Worm (Caenorhabditis elegans): ENCODE data around the gene scl-8.

scl-8 gene

ce11 chrIV:13079119-13079518, 7.6 kb downstream of the scl-8 start, which contains the start of gene C39E9.8:
Gene C39E9.8 (plus strand): TSS chrIV:13079446.
- no peak for TF ChIP-seq mab-9 (GFP tag; IDR thresholded peaks at IDR 0.05)
- peak; percentile 60 for TF ChIP-seq nhr-20 (tag; optimal IDR thresholded peaks at IDR 0.05)
- TF ChIP-seq lin-13 (GFP tag; optimal IDR thresholded peaks at IDR 0.05) = no peak
- peak in 1 of 2 experiments; percentile 63 for TF ChIP-seq lin-35 (GFP tag; optimal IDR thresholded peaks at IDR 0.05)
- TF ChIP-seq hpl-2 (GFP tag; optimal IDR thresholded peaks at IDR 0.05) = no peak
- peak in 1 of 2 experiments; percentile 18 for TF ChIP-seq mdl-1 (tag; optimal IDR thresholded peaks at IDR 0.05)
- peak; percentile 24 for TF ChIP-seq jun-1 (tag; optimal IDR thresholded peaks at IDR 0.05)
- peak; percentile 89 for TF ChIP-seq nhr-85 (tag)
- TF ChIP-seq nhr-12 (tag; optimal IDR thresholded peaks at IDR 0.05) = no peak
- TF ChIP-seq ces-1 (GFP tag; optimal IDR thresholded peaks at IDR 0.05) = no peak
- TF ChIP-seq nhr-19 (GFP tag; conservative IDR thresholded peaks at IDR 0.05) = peak; percentile 35
- peak; percentile 23; the same call in 1 of the 2 replicates for TF ChIP-seq grh-1 (GFP tag; IDR thresholded peaks at IDR 0.05)
- TF ChIP-seq pag-3 (tag; optimal IDR thresholded peaks at IDR 0.05; ENCODE audit: borderline replicate concordance, insufficient read depth) = no peak
- TF ChIP-seq nhr-71 (tag; optimal IDR thresholded peaks at IDR 0.05) = peak; percentile 62
- TF ChIP-seq unc-98 (GFP tag; IDR thresholded peaks at IDR 0.05) = no peak
- no peak for TF ChIP-seq nhr-237 (tag; optimal IDR thresholded peaks at IDR 0.05)
- TF ChIP-seq blmp-1 (tag; optimal IDR thresholded peaks at IDR 0.05) = peak; percentile 5
- TF ChIP-seq nhr-90 (tag; optimal IDR thresholded peaks at IDR 0.05; ENCODE audit: poor library complexity) = peak; percentile 43
- no peak for TF ChIP-seq nhr-76 (tag; optimal IDR thresholded peaks at IDR 0.05)
- no peak for TF ChIP-seq ztf-11 (tag; optimal IDR thresholded peaks at IDR 0.05)
- peak; percentile 70 for TF ChIP-seq lin-14 (GFP tag; optimal IDR thresholded peaks at IDR 0.05)
- no peak for TF ChIP-seq ceh-63 (GFP tag; optimal IDR thresholded peaks at IDR 0.05)
- TF ChIP-seq snu-23 (GFP tag; optimal IDR thresholded peaks at IDR 0.05) = peak; percentile 25
- TF ChIP-seq elt-3 (tag; optimal IDR thresholded peaks at IDR 0.05) = peak in 1 of 6 experiments; percentile 43
- no peak for TF ChIP-seq vab-15 (tag; optimal IDR thresholded peaks at IDR 0.05)
- TF ChIP-seq C04F5.9 (tag; optimal IDR thresholded peaks at IDR 0.05) = no peak
- TF ChIP-seq fkh-8 (tag; optimal IDR thresholded peaks at IDR 0.05) = no peak

- TF ChIP-seq pag-3 (tag; optimal IDR thresholded peaks at IDR 0.05; ENCODE audit: borderline replicate concordance, insufficient read depth) (no peak), C34B4.2 (tag; optimal IDR thresholded peaks at IDR 0.05) (no peak), ces-1 (GFP tag; optimal IDR thresholded peaks at IDR 0.05) (no peak), efl-3 (GFP tag; optimal IDR thresholded peaks at IDR 0.05) (no peak), ztf-4 (tag; optimal IDR thresholded peaks at IDR 0.05) (no peak), dsc-1 (tag; optimal IDR thresholded peaks at IDR 0.05) (no peak), blmp-1 (tag; optimal IDR thresholded peaks at IDR 0.05) (peak; percentile 39), ceh-90 (tag; optimal IDR thresholded peaks at IDR 0.05) (no peak), nhr-12 (tag; optimal IDR thresholded peaks at IDR 0.05) (no peak), tlp-1 (tag; optimal IDR thresholded peaks at IDR 0.05) (no peak), fkh-8 (tag; optimal IDR thresholded peaks at IDR 0.05) (no peak), zip-4 (GFP tag; optimal IDR thresholded peaks at IDR 0.05) (no peak), lin-14 (GFP tag; optimal IDR thresholded peaks at IDR 0.05) (peak; percentile 71), lir-3 (tag; optimal IDR thresholded peaks at IDR 0.05; ENCODE audit: poor library complexity) (no peak), nhr-85 (tag) (peak; percentile 95), F16B12.6 (tag; optimal IDR thresholded peaks at IDR 0.05) (no peak), nhr-71 (tag; optimal IDR thresholded peaks at IDR 0.05) (peak; percentile 59), fkh-10 (GFP tag; optimal IDR thresholded peaks at IDR 0.05) (no peak), unc-86 (tag; optimal IDR thresholded peaks at IDR 0.05) (no peak), ets-5 (GFP tag; IDR thresholded peaks at IDR 0.05) (no peak), lin-39 (tag; optimal IDR thresholded peaks at IDR 0.05) (no peak), skn-1 (tag; optimal IDR thresholded peaks at IDR 0.05) (peak; percentile 28), nhr-20 (tag; optimal IDR thresholded peaks at IDR 0.05) (peak; percentile 47), hlh-4 (tag; optimal IDR thresholded peaks at IDR 0.05) (no peak), hlh-17 (GFP tag; optimal IDR thresholded peaks at IDR 0.05; ENCODE audit: borderline replicate concordance) (no peak), nhr-237 (tag; optimal IDR thresholded peaks at IDR 0.05) (no peak), tbx-2 (tag; optimal IDR thresholded peaks at IDR 0.05) (peak; percentile 6), nhr-28 (tag; optimal IDR thresholded peaks at IDR 0.05) (no peak), nhr-77 (tag; optimal IDR thresholded peaks at IDR 0.05) (no peak), rnt-1 (tag; optimal IDR thresholded peaks at IDR 0.05) (no peak), elt-3 (tag; optimal IDR thresholded peaks at IDR 0.05) (peak in 2 of 6 experiments; percentile 79 to 84), nhr-84 (tag; optimal IDR thresholded peaks at IDR 0.05) (no peak), nhr-11 (tag; optimal IDR thresholded peaks at IDR 0.05) (peak; percentile 9), isw-1 (GFP tag; IDR thresholded peaks at IDR 0.05) (no peak)
Measured at ce11 chrIV:13080185-13080584, 8.6 kb downstream of the scl-8 start.
